Worm (Caenorhabditis elegans) whole organism, L4 larva: ENCODE results near the gene srz-95.

Experiments
- D1046.2 ChIP-seq: fragments of 200-800 bp; sonication (Bioruptor generic); IDR thresholded peaks from 2 replicates; pipeline ENCODE4 v1.3.6; 2022; ENCODE audit warnings: missing genetic modification characterization, missing compliant biosample characterization
- F10B5.3 ChIP-seq: sonication (generic microtip); optimal IDR thresholded peaks from 2 replicates; lab custom pipeline; 2016; ENCODE audit warnings: mild to moderate bottlenecking, missing genetic modification characterization, missing compliant biosample characterization
- F26F4.8 ChIP-seq: fragments of 200-800 bp; sonication (Bioruptor generic); conservative IDR thresholded peaks from 2 replicates; pipeline ENCODE4 v1.3.6; 2022; ENCODE audit warnings: missing genetic modification characterization, missing compliant biosample characterization
- R02D3.7 ChIP-seq: fragments of 150-350 bp; sonication (generic microtip); optimal IDR thresholded peaks from 3 replicates; lab custom pipeline; 2014; ENCODE audit warnings: missing biosample characterization, missing genetic modification characterization
- T26A8.4 ChIP-seq: fragments of 200-800 bp; sonication (Bioruptor generic); IDR thresholded peaks from 2 replicates; pipeline ENCODE4 v1.3.6; 2022; ENCODE audit warnings: missing genetic modification characterization, missing compliant biosample characterization
- Y48G9A.11 ChIP-seq: fragments of 200-800 bp; sonication (Bioruptor generic); IDR thresholded peaks from 2 replicates; pipeline ENCODE4 v1.3.6; 2022; ENCODE audit warnings: missing genetic modification reagents, missing genetic modification characterization, missing compliant biosample characterization
- Y75B8A.6 ChIP-seq: fragments of 200-800 bp; sonication (Bioruptor generic); IDR thresholded peaks from 2 replicates; pipeline ENCODE4 v1.3.6; 2022; ENCODE audit warnings: missing genetic modification reagents, missing genetic modification characterization, missing compliant biosample characterization
- ZK337.2 ChIP-seq: fragments of 200-800 bp; sonication (Bioruptor generic); IDR thresholded peaks from 2 replicates; pipeline ENCODE4 v1.3.6; 2022; ENCODE audit warnings: missing genetic modification reagents, missing genetic modification characterization, missing compliant biosample characterization
- aha-1 ChIP-seq: fragments of 150-350 bp; peaks from one replicate; lab custom pipeline; 2014; ENCODE audit warnings: missing biosample characterization, missing genetic modification characterization
- aly-2 ChIP-seq: sonication (generic microtip); optimal IDR thresholded peaks from 2 replicates; lab custom pipeline; 2018; ENCODE audit warnings: missing biosample characterization, missing genetic modification characterization
- ama-1 ChIP-seq: fragments of 150-350 bp; optimal IDR thresholded peaks from 2 replicates; lab custom pipeline; 2014; ENCODE audit warnings: inconsistent platforms, mixed read lengths
- arid-1 ChIP-seq: fragments of 200-800 bp; sonication (Bioruptor generic); conservative IDR thresholded peaks from 2 replicates; pipeline ENCODE4 v1.3.6; 2022; ENCODE audit warnings: missing genetic modification reagents, missing genetic modification characterization, missing compliant biosample characterization
- ceh-28 ChIP-seq: fragments of 150-350 bp; optimal IDR thresholded peaks from 2 replicates; lab custom pipeline; 2014; ENCODE audit warnings: missing biosample characterization, missing genetic modification reagents, missing genetic modification characterization
- ceh-44 ChIP-seq: fragments of 200-800 bp; sonication (Bioruptor generic); IDR thresholded peaks from 2 replicates; pipeline ENCODE4 v1.3.6; 2022; ENCODE audit warnings: missing genetic modification reagents, missing genetic modification characterization, missing compliant biosample characterization
- ceh-62 ChIP-seq: sonication (generic microtip); optimal IDR thresholded peaks from 2 replicates; lab custom pipeline; 2017; ENCODE audit warnings: missing biosample characterization, missing genetic modification characterization
- ces-1 ChIP-seq: fragments of 150-350 bp; sonication (generic microtip); optimal IDR thresholded peaks from 4 replicates; lab custom pipeline; 2014; ENCODE audit warnings: missing biosample characterization, missing genetic modification reagents, missing genetic modification characterization
- cey-2 ChIP-seq: sonication (generic microtip); optimal IDR thresholded peaks from 3 replicates; lab custom pipeline; 2017; ENCODE audit warnings: missing genetic modification characterization, mild to moderate bottlenecking, missing compliant biosample characterization, antibody characterized with exemption, borderline replicate concordance; ENCODE audit not compliant: insufficient read depth
- daf-19 ChIP-seq: fragments of 200-800 bp; sonication (Bioruptor generic); conservative IDR thresholded peaks from 2 replicates; pipeline ENCODE4 v1.3.6; 2022; ENCODE audit warnings: missing genetic modification characterization, missing compliant biosample characterization
- dmd-6 ChIP-seq: fragments of 200-800 bp; sonication (Bioruptor generic); IDR thresholded peaks from 2 replicates; pipeline ENCODE4 v1.3.6; 2022; ENCODE audit warnings: missing genetic modification reagents, missing genetic modification characterization, missing compliant biosample characterization
- dpl-1 ChIP-seq: fragments of 150-350 bp; optimal IDR thresholded peaks from 2 replicates; lab custom pipeline; 2014; ENCODE audit warnings: missing biosample characterization, missing genetic modification reagents, missing genetic modification characterization
- egl-27 ChIP-seq: sonication (generic microtip); optimal IDR thresholded peaks from 3 replicates; lab custom pipeline; 2017; ENCODE audit warnings: missing biosample characterization, missing genetic modification reagents, missing genetic modification characterization
- hlh-11 ChIP-seq: fragments of 200-800 bp; sonication (Bioruptor generic); optimal IDR thresholded peaks from 2 replicates; lab custom pipeline; 2018; ENCODE audit warnings: mild to moderate bottlenecking, missing genetic modification characterization, missing compliant biosample characterization
- hmg-1.1 ChIP-seq: fragments of 200-800 bp; sonication (Bioruptor generic); IDR thresholded peaks from 2 replicates; pipeline ENCODE4 v1.3.6; 2022; ENCODE audit warnings: missing genetic modification reagents, missing genetic modification characterization, missing compliant biosample characterization
- jun-1 ChIP-seq: fragments of 150-350 bp; optimal IDR thresholded peaks from 2 replicates; lab custom pipeline; 2014; ENCODE audit warnings: missing biosample characterization, missing genetic modification reagents, missing genetic modification characterization
- lim-7 ChIP-seq: fragments of 200-800 bp; sonication (Bioruptor generic); IDR thresholded peaks from 2 replicates; pipeline ENCODE4 v1.3.6; 2022; ENCODE audit warnings: missing genetic modification characterization, missing compliant biosample characterization
- lir-3 ChIP-seq: sonication (generic microtip); optimal IDR thresholded peaks from 2 replicates; lab custom pipeline; 2016; ENCODE audit warnings: mild to moderate bottlenecking, missing genetic modification characterization, missing compliant biosample characterization
- lsy-2 ChIP-seq, 2 experiments: fragments of 150-350 bp in 1 of 2; sonication (generic microtip) in 1 of 2; optimal IDR thresholded peaks; 2 replicates each; lab custom pipeline; 2014 to 2017; ENCODE audit warnings: missing biosample characterization in 2 of 2, missing genetic modification characterization in 2 of 2
- madf-9 ChIP-seq: fragments of 200-800 bp; sonication (Bioruptor generic); conservative IDR thresholded peaks from 2 replicates; pipeline ENCODE4 v1.3.6; 2022; ENCODE audit warnings: missing genetic modification reagents, missing genetic modification characterization, missing compliant biosample characterization
- mdt-29 ChIP-seq: fragments of 200-800 bp; sonication (Bioruptor generic); IDR thresholded peaks from 2 replicates; pipeline ENCODE4 v1.3.6; 2022; ENCODE audit warnings: missing genetic modification reagents, missing genetic modification characterization, missing compliant biosample characterization
- mxl-3 ChIP-seq: fragments of 200-800 bp; sonication (Bioruptor generic); optimal IDR thresholded peaks from 2 replicates; lab custom pipeline; 2018; ENCODE audit warnings: mild to moderate bottlenecking, missing genetic modification characterization, missing compliant biosample characterization
- nhr-111 ChIP-seq: fragments of 200-800 bp; sonication (Bioruptor generic); optimal IDR thresholded peaks from 2 replicates; lab custom pipeline; 2018; ENCODE audit warnings: mild to moderate bottlenecking, missing genetic modification characterization, missing compliant biosample characterization
- nhr-25 ChIP-seq: sonication (generic microtip); optimal IDR thresholded peaks from 2 replicates; lab custom pipeline; 2017; ENCODE audit warnings: missing genetic modification characterization, mild to moderate bottlenecking, missing compliant biosample characterization, antibody characterized with exemption, moderate library complexity, borderline replicate concordance; ENCODE audit not compliant: insufficient read depth
- nhr-28 ChIP-seq: fragments of 150-350 bp; optimal IDR thresholded peaks from 2 replicates; lab custom pipeline; 2014; ENCODE audit warnings: missing biosample characterization, missing genetic modification characterization
- nhr-42 ChIP-seq: fragments of 200-800 bp; sonication (Bioruptor generic); IDR thresholded peaks from 2 replicates; pipeline ENCODE4 v1.3.6; 2022; ENCODE audit warnings: missing genetic modification characterization, missing compliant biosample characterization
- pqm-1 ChIP-seq: sonication (generic microtip); optimal IDR thresholded peaks from 2 replicates; lab custom pipeline; 2017; ENCODE audit warnings: missing biosample characterization, missing genetic modification characterization
- rbr-2 ChIP-seq: sonication (generic microtip); optimal IDR thresholded peaks from 2 replicates; lab custom pipeline; 2016; ENCODE audit warnings: missing genotype, missing genetic modification characterization, missing compliant biosample characterization
- saeg-2 ChIP-seq: fragments of 200-800 bp; sonication (Bioruptor generic); IDR thresholded peaks from 2 replicates; pipeline ENCODE4 v1.3.6; 2022; ENCODE audit warnings: missing genetic modification reagents, missing genetic modification characterization, missing compliant biosample characterization
- unc-130 ChIP-seq: sonication (generic microtip); optimal IDR thresholded peaks from 2 replicates; lab custom pipeline; 2016; ENCODE audit warnings: missing genetic modification reagents, missing genetic modification characterization, missing compliant biosample characterization
- unc-39 ChIP-seq: sonication (generic microtip); optimal IDR thresholded peaks from 2 replicates; lab custom pipeline; 2017; ENCODE audit warnings: missing biosample characterization, missing genetic modification characterization
- unc-62 ChIP-seq, 3 experiments: fragments of 150-350 bp in 1 of 3; sonication (generic microtip); optimal IDR thresholded peaks in 2 of 3; peaks in 1 of 3; 1 replicate in 1 of 3; 2 replicates in 2 of 3; lab custom pipeline; 2014 to 2017; ENCODE audit warnings: missing biosample characterization in 3 of 3, missing genetic modification characterization in 3 of 3, missing genetic modification reagents in 3 of 3, missing genotype in 1 of 3
- vab-7 ChIP-seq: fragments of 200-800 bp; sonication (Bioruptor generic); IDR thresholded peaks from 2 replicates; pipeline ENCODE4 v1.3.6; 2022; ENCODE audit warnings: missing genetic modification reagents, missing genetic modification characterization, missing compliant biosample characterization
- zfp-2 ChIP-seq: sonication (generic microtip); optimal IDR thresholded peaks from 2 replicates; lab custom pipeline; 2016; ENCODE audit warnings: mild to moderate bottlenecking, missing genetic modification characterization, missing compliant biosample characterization
- zip-11 ChIP-seq: fragments of 200-800 bp; sonication (Bioruptor generic); IDR thresholded peaks from 2 replicates; pipeline ENCODE4 v1.3.6; 2022; ENCODE audit warnings: missing genetic modification characterization, missing compliant biosample characterization
- ztf-11 ChIP-seq: fragments of 150-350 bp; optimal IDR thresholded peaks from 2 replicates; lab custom pipeline; 2014; ENCODE audit warnings: missing biosample characterization, missing genetic modification characterization

The srz-95 gene

DNA sequence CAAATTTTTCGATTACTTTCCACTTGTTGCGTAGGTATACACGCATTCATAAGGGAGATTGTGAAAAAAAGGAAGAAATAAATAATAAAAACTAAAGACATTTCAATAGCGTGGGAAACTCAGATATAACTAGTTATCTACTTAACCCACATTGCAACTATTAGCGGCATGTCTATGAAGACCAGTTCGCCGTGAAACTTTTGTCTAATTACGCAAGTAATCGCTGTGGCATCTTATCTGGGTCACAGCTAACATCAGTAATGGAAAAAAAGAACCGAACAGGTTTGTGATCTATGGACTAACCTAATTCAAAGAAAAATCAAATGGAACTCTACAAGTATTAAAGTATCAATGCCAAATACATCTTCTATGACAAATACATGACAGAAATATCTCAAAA lies 21.4 kb downstream of the srz-95 start, which contains the start of gene clec-241:
TSS of gene clec-241 (minus strand) at position 101 of the 400 bp plus-strand sequence.
- TF ChIP-seq Y48G9A.11 (no peak), daf-19 (GFP tag; lab: Robert Waterston, UW) (no peak), aly-2 (tag; lab: Kevin White, UChicago) (no peak), ama-1 (lab: Kevin White, UChicago) (no peak), cey-2 (tag; lab: Kevin White, UChicago) (no peak), lir-3 (tag; lab: Kevin White, UChicago) (no peak), unc-39 (tag; lab: Kevin White, UChicago) (no peak), Y75B8A.6 (GFP tag; lab: Robert Waterston, UW) (no peak), nhr-111 (GFP tag; lab: Kevin White, UChicago) (no peak), ceh-44 (no peak)

- TF ChIP-seq aha-1 (tag; lab: Kevin White, UChicago) (peak; percentile 22), jun-1 (tag; lab: Kevin White, UChicago) (no peak), dmd-6 (GFP tag; lab: Robert Waterston, UW) (peak; percentile 79), nhr-28 (peak; percentile 44), hlh-11 (tag; lab: Kevin White, UChicago) (peak; percentile 22), unc-62 (GFP tag; optimal IDR thresholded peaks at IDR 0.05 in 1 of 2; lab: Kevin White, UChicago) (peak in 1 of 2 experiments; percentile 11), unc-62 (tag; optimal IDR thresholded peaks at IDR 0.05; lab: Kevin White, UChicago) (no peak), rbr-2 (no peak), nhr-111 (GFP tag; lab: Kevin White, UChicago) (no peak), pqm-1 (tag; lab: Kevin White, UChicago) (peak; percentile 21), nhr-25 (no peak)
These were observed 22.2 kb downstream of the srz-95 start, which contains the start of gene clc-13 for ce11 chrV:17014050-17014449. clc-13 (plus strand) TSS chrV:17014408.

- TF ChIP-seq F10B5.3 (tag; lab: Kevin White, UChicago) = no peak
- no peak for TF ChIP-seq zip-11 (GFP tag; lab: Robert Waterston, UW)
- no peak for TF ChIP-seq F26F4.8 (GFP tag; lab: Robert Waterston, UW)
- no peak for TF ChIP-seq daf-19 (GFP tag; lab: Robert Waterston, UW)
- no peak for TF ChIP-seq lir-3 (tag; lab: Kevin White, UChicago)
- TF ChIP-seq ceh-28 (tag; lab: Kevin White, UChicago) = no peak
- no peak for TF ChIP-seq zfp-2 (tag; lab: Kevin White, UChicago)
- no peak for TF ChIP-seq aly-2 (tag; lab: Kevin White, UChicago)
- no peak for TF ChIP-seq ceh-62
- TF ChIP-seq dpl-1 = no peak
- no peak for TF ChIP-seq D1046.2 (GFP tag; lab: Robert Waterston, UW)
These were observed 25.0 kb downstream of the srz-95 start, which contains the start of gene srh-97 for ce11 chrV:17016787-17017186. srh-97 (plus strand) TSS chrV:17017087.

- TF ChIP-seq egl-27 (tag; lab: Kevin White, UChicago) = no peak
- TF ChIP-seq ces-1 (GFP tag; lab: Kevin White, UChicago) = no peak
- no peak for TF ChIP-seq R02D3.7 (tag; lab: Kevin White, UChicago)
- TF ChIP-seq Y48G9A.11 = no peak
- TF ChIP-seq T26A8.4 (GFP tag; lab: Robert Waterston, UW) = no peak
- no peak for TF ChIP-seq hmg-1.1 (GFP tag; lab: Robert Waterston, UW)
- no peak for TF ChIP-seq saeg-2 (GFP tag; lab: Robert Waterston, UW)
- TF ChIP-seq arid-1 (GFP tag; lab: Robert Waterston, UW) = no peak
- TF ChIP-seq nhr-111 (GFP tag; lab: Kevin White, UChicago) = no peak
- TF ChIP-seq lsy-2 (tag; optimal IDR thresholded peaks at IDR 0.05; lab: Kevin White, UChicago) = no peak
- TF ChIP-seq nhr-42 (GFP tag; lab: Robert Waterston, UW) = no peak
- no peak for TF ChIP-seq mxl-3 (GFP tag; lab: Kevin White, UChicago)
- no peak for TF ChIP-seq unc-130 (GFP tag; lab: Kevin White, UChicago)
- TF ChIP-seq ztf-11 (tag; lab: Kevin White, UChicago) = no peak
- TF ChIP-seq vab-7 (GFP tag; lab: Robert Waterston, UW) = no peak
- TF ChIP-seq madf-9 (GFP tag; lab: Robert Waterston, UW) = no peak
- no peak for TF ChIP-seq mdt-29 (GFP tag; lab: Robert Waterston, UW)
- no peak for TF ChIP-seq unc-62 (GFP tag; optimal IDR thresholded peaks at IDR 0.05 in 1 of 2; lab: Kevin White, UChicago)
- no peak for TF ChIP-seq unc-62 (tag; optimal IDR thresholded peaks at IDR 0.05; lab: Kevin White, UChicago)
- TF ChIP-seq lim-7 (GFP tag; lab: Robert Waterston, UW) = no peak
- TF ChIP-seq ZK337.2 (GFP tag; lab: Robert Waterston, UW) = no peak
These were observed 27.9 kb downstream of the srz-95 start, which contains the start of gene F49H6.17 for ce11 chrV:17019690-17020089. F49H6.17 (plus strand) TSS chrV:17019990.
